Fruit fly (Drosophila melanogaster) whole organism, embryonic: ENCODE data around the gene scpr-A.
A peak's percentile ranks its signal among the peaks of the same experiment; 100 is the strongest.

Source experiments
- BEAF-32 ChIP-seq: fragments of 200-800 bp; sonication (Bioruptor generic); optimal IDR thresholded peaks from 3 replicates; lab custom pipeline; 2017; ENCODE audit warnings: missing biosample characterization, missing genetic modification characterization, mild to moderate bottlenecking, moderate library complexity, missing genetic modification reagents
- BtbVII ChIP-seq: fragments of 200-800 bp; sonication (Bioruptor generic); optimal IDR thresholded peaks from 3 replicates; lab custom pipeline; 2017; ENCODE audit warnings: missing biosample characterization, mild to moderate bottlenecking, missing genetic modification characterization
- CG10321 ChIP-seq: fragments of 200-800 bp; sonication (Bioruptor generic); IDR thresholded peaks from 2 replicates; pipeline ENCODE4 v1.3.6; 2022; ENCODE audit warnings: missing biosample characterization, missing genetic modification characterization
- CG10462 ChIP-seq: fragments of 200-800 bp; sonication (Bioruptor generic); optimal IDR thresholded peaks from 2 replicates; lab custom pipeline; 2016; ENCODE audit warnings: missing biosample characterization, missing genetic modification characterization
- CG10565 ChIP-seq: fragments of 200-800 bp; sonication (Bioruptor generic); optimal IDR thresholded peaks from 3 replicates; lab custom pipeline; 2016; ENCODE audit warnings: missing biosample characterization, mild to moderate bottlenecking, missing genetic modification characterization
- CG11560 ChIP-seq: fragments of 200-800 bp; sonication (Bioruptor generic); IDR thresholded peaks from 3 replicates; pipeline ENCODE4 v1.3.6; 2022; ENCODE audit warnings: missing biosample characterization, missing genetic modification characterization
- CG12071 ChIP-seq: fragments of 200-800 bp; sonication (Bioruptor generic); optimal IDR thresholded peaks from 3 replicates; lab custom pipeline; 2018; ENCODE audit warnings: missing biosample characterization, mild to moderate bottlenecking, missing genetic modification characterization
- CG12155 ChIP-seq: fragments of 200-800 bp; sonication (Bioruptor generic); optimal IDR thresholded peaks from 3 replicates; lab custom pipeline; 2016; ENCODE audit warnings: missing biosample characterization, missing genetic modification characterization
- CG15011 ChIP-seq: fragments of 200-800 bp; sonication (Bioruptor generic); optimal IDR thresholded peaks from 3 replicates; lab custom pipeline; 2018; ENCODE audit warnings: missing biosample characterization, mild to moderate bottlenecking, missing genetic modification characterization
- CG16813 ChIP-seq: fragments of 200-800 bp; sonication (Bioruptor generic); IDR thresholded peaks from 3 replicates; pipeline ENCODE4 v1.3.6; 2022; ENCODE audit warnings: missing biosample characterization, missing genetic modification characterization; ENCODE audit not compliant: partially characterized antibody
- CG16863 ChIP-seq: fragments of 200-800 bp; sonication (Bioruptor generic); optimal IDR thresholded peaks from 3 replicates; lab custom pipeline; 2016; ENCODE audit warnings: missing biosample characterization, missing genetic modification characterization
- CG17829 ChIP-seq: fragments of 200-800 bp; optimal IDR thresholded peaks from 2 replicates; lab custom pipeline; 2019; ENCODE audit warnings: missing biosample characterization, mild to moderate bottlenecking, missing genetic modification characterization, moderate library complexity
- CG17912 ChIP-seq: fragments of 200-800 bp; sonication (Bioruptor generic); optimal IDR thresholded peaks from 2 replicates; lab custom pipeline; 2018; ENCODE audit warnings: missing biosample characterization, mild to moderate bottlenecking, missing genetic modification characterization
- CG1792 ChIP-seq: fragments of 200-800 bp; sonication (Bioruptor generic); optimal IDR thresholded peaks from 2 replicates; lab custom pipeline; 2016; ENCODE audit warnings: missing biosample characterization, missing genetic modification characterization
- CG2678 ChIP-seq: fragments of 200-800 bp; sonication (Bioruptor generic); optimal IDR thresholded peaks from 3 replicates; lab custom pipeline; 2019; ENCODE audit warnings: missing biosample characterization, mild to moderate bottlenecking, missing genetic modification characterization, moderate library complexity
- CG30020 ChIP-seq: fragments of 200-800 bp; optimal IDR thresholded peaks from 2 replicates; lab custom pipeline; 2019; ENCODE audit warnings: missing biosample characterization, mild to moderate bottlenecking, missing genetic modification characterization, moderate library complexity
- CG30403 ChIP-seq: fragments of 200-800 bp; sonication (Bioruptor generic); optimal IDR thresholded peaks from 3 replicates; lab custom pipeline; 2016; ENCODE audit warnings: missing biosample characterization, missing genetic modification characterization
- CG30431 ChIP-seq: fragments of 200-800 bp; sonication (Bioruptor generic); optimal IDR thresholded peaks from 2 replicates; lab custom pipeline; 2017; ENCODE audit warnings: missing biosample characterization, missing genetic modification characterization
- CG34224 ChIP-seq: fragments of 200-800 bp; sonication (Bioruptor generic); IDR thresholded peaks from 3 replicates; pipeline ENCODE4 v1.3.6; 2022; ENCODE audit warnings: missing biosample characterization, missing genetic modification characterization; ENCODE audit not compliant: partially characterized antibody
- CG3726 ChIP-seq: fragments of 200-800 bp; sonication (Bioruptor generic); IDR thresholded peaks from 3 replicates; pipeline ENCODE4, ENCODE4 v1.3.6; 2022; ENCODE audit warnings: missing biosample characterization, missing genetic modification characterization
- CG6272 ChIP-seq: fragments of 200-800 bp; sonication (Bioruptor generic); IDR thresholded peaks from 2 replicates; pipeline ENCODE4 v1.3.6; 2022; ENCODE audit warnings: missing biosample characterization, missing genetic modification characterization
- CG6813 ChIP-seq: fragments of 200-800 bp; sonication (Bioruptor generic); optimal IDR thresholded peaks from 2 replicates; lab custom pipeline; 2017; ENCODE audit warnings: missing biosample characterization, missing genetic modification characterization, mild to moderate bottlenecking, moderate library complexity, missing genetic modification reagents
- CG7745 ChIP-seq: fragments of 200-800 bp; sonication (Bioruptor generic); optimal IDR thresholded peaks from 2 replicates; lab custom pipeline; 2018; ENCODE audit warnings: missing biosample characterization, mild to moderate bottlenecking, missing genetic modification characterization, moderate library complexity
- CG7786 ChIP-seq: fragments of 200-800 bp; sonication (Bioruptor generic); optimal IDR thresholded peaks from 2 replicates; lab custom pipeline; 2016; ENCODE audit warnings: missing biosample characterization, missing genetic modification characterization
- CG8089 ChIP-seq: fragments of 200-800 bp; sonication (Bioruptor generic); optimal IDR thresholded peaks from 3 replicates; lab custom pipeline; 2016; ENCODE audit warnings: missing biosample characterization, missing genetic modification characterization
- CG8765 ChIP-seq: fragments of 200-800 bp; sonication (Bioruptor generic); IDR thresholded peaks from 2 replicates; pipeline ENCODE4 v1.3.6; 2022; ENCODE audit warnings: missing biosample characterization, missing genetic modification characterization
- CG8944 ChIP-seq: fragments of 200-800 bp; sonication (Bioruptor generic); optimal IDR thresholded peaks from 3 replicates; lab custom pipeline; 2016; ENCODE audit warnings: missing biosample characterization, missing genetic modification characterization
- CG9797 ChIP-seq: fragments of 200-800 bp; sonication (Bioruptor generic); optimal IDR thresholded peaks from 3 replicates; lab custom pipeline; 2018; ENCODE audit warnings: missing biosample characterization, mild to moderate bottlenecking, missing genetic modification characterization
- Doc2 ChIP-seq: fragments of 200-800 bp; sonication (Bioruptor generic); IDR thresholded peaks from 2 replicates; pipeline ENCODE4 v1.3.6; 2022; ENCODE audit warnings: missing biosample characterization, missing genetic modification characterization
- Elba2 ChIP-seq: fragments of 200-800 bp; sonication (Bioruptor generic); optimal IDR thresholded peaks from 3 replicates; lab custom pipeline; 2016; ENCODE audit warnings: missing biosample characterization, missing genetic modification characterization
- Fer2 ChIP-seq: fragments of 200-800 bp; sonication (Bioruptor generic); optimal IDR thresholded peaks from 2 replicates; lab custom pipeline; 2018; ENCODE audit warnings: missing biosample characterization, mild to moderate bottlenecking, missing genetic modification characterization, moderate library complexity
- Hr3 ChIP-seq: fragments of 200-800 bp; sonication (Bioruptor generic); optimal IDR thresholded peaks from 3 replicates; lab custom pipeline; 2016; ENCODE audit warnings: missing biosample characterization, missing genetic modification characterization
- Jarid2 ChIP-seq: fragments of 200-800 bp; sonication (Bioruptor generic); optimal IDR thresholded peaks from 3 replicates; lab custom pipeline; 2017; ENCODE audit warnings: mild to moderate bottlenecking, missing biosample characterization, missing genetic modification reagents, missing genetic modification characterization
- NC2α ChIP-seq: fragments of 200-800 bp; sonication (Bioruptor generic); optimal IDR thresholded peaks from 2 replicates; lab custom pipeline; 2016; ENCODE audit warnings: missing biosample characterization, missing genetic modification characterization
- Sin3A ChIP-seq: fragments of >200 bp; optimal IDR thresholded peaks from 2 replicates; lab custom pipeline; 2018
- Six4 ChIP-seq: fragments of 200-800 bp; sonication (Bioruptor generic); optimal IDR thresholded peaks from 2 replicates; lab custom pipeline; 2016; ENCODE audit warnings: missing biosample characterization, missing genetic modification characterization
- Sry-β ChIP-seq: fragments of 200-800 bp; sonication (Bioruptor generic); optimal IDR thresholded peaks from 2 replicates; lab custom pipeline; 2018; ENCODE audit warnings: missing biosample characterization, mild to moderate bottlenecking, missing genetic modification characterization, moderate library complexity
- Xbp1 ChIP-seq: fragments of 200-800 bp; sonication (Bioruptor generic); optimal IDR thresholded peaks from 3 replicates; lab custom pipeline; 2016; ENCODE audit warnings: missing biosample characterization, mild to moderate bottlenecking, missing genetic modification characterization
- chm ChIP-seq: fragments of 200-800 bp; sonication (Bioruptor generic); IDR thresholded peaks from 2 replicates; pipeline ENCODE4 v1.3.6; 2022; ENCODE audit warnings: missing biosample characterization, missing genetic modification characterization
- crp ChIP-seq, 2 experiments: fragments of 200-800 bp; sonication (Bioruptor generic); optimal IDR thresholded peaks; 2 replicates in 1 of 2; 3 replicates in 1 of 2; lab custom pipeline; 2017; ENCODE audit warnings: missing biosample characterization in 2 of 2, missing genetic modification characterization in 2 of 2, mild to moderate bottlenecking in 1 of 2, moderate library complexity in 1 of 2
- dati ChIP-seq: fragments of 200-800 bp; sonication (Bioruptor generic); IDR thresholded peaks from 2 replicates; pipeline ENCODE4 v1.3.6; 2022; ENCODE audit warnings: missing biosample characterization, missing genetic modification characterization
- exex ChIP-seq: fragments of 200-800 bp; sonication (Bioruptor generic); optimal IDR thresholded peaks from 4 replicates; lab custom pipeline; 2018; ENCODE audit warnings: missing biosample characterization, mild to moderate bottlenecking, missing genetic modification characterization, moderate library complexity
- gsb ChIP-seq: fragments of 200-800 bp; sonication (Bioruptor generic); IDR thresholded peaks from 2 replicates; pipeline ENCODE4 v1.3.6; 2022; ENCODE audit warnings: missing biosample characterization, missing genetic modification characterization
- jumu ChIP-seq: fragments of 200-800 bp; sonication (Bioruptor generic); optimal IDR thresholded peaks from 3 replicates; lab custom pipeline; 2016; ENCODE audit warnings: missing biosample characterization, missing genetic modification characterization
- kah ChIP-seq: fragments of 200-800 bp; sonication (Bioruptor generic); optimal IDR thresholded peaks from 2 replicates; lab custom pipeline; 2018; ENCODE audit warnings: missing biosample characterization, mild to moderate bottlenecking, missing genetic modification characterization
- row ChIP-seq: fragments of 200-800 bp; sonication (Bioruptor generic); IDR thresholded peaks from 3 replicates; pipeline ENCODE4 v1.3.6; 2022; ENCODE audit warnings: missing biosample characterization, missing genetic modification characterization
- scrt ChIP-seq: fragments of 200-800 bp; sonication (Bioruptor generic); optimal IDR thresholded peaks from 2 replicates; lab custom pipeline; 2018; ENCODE audit warnings: missing biosample characterization, mild to moderate bottlenecking, missing genetic modification characterization, moderate library complexity
- sens-2 ChIP-seq: fragments of 200-800 bp; sonication (Bioruptor generic); IDR thresholded peaks from 2 replicates; pipeline ENCODE4 v1.3.6; 2022; ENCODE audit warnings: missing biosample characterization, missing genetic modification characterization
- sim ChIP-seq: fragments of 200-800 bp; sonication (Bioruptor generic); IDR thresholded peaks from 2 replicates; pipeline ENCODE4 v1.3.6; 2022; ENCODE audit warnings: missing biosample characterization, missing genetic modification characterization
- twi ChIP-seq: fragments of 200-800 bp; optimal IDR thresholded peaks from 2 replicates; lab custom pipeline; 2019; ENCODE audit warnings: missing biosample characterization, mild to moderate bottlenecking, missing genetic modification characterization, moderate library complexity
- usp ChIP-seq: fragments of >200 bp; optimal IDR thresholded peaks from 2 replicates; lab custom pipeline; 2017; ENCODE audit warnings: missing biosample characterization, missing genetic modification characterization
- zfh1 ChIP-seq: fragments of 200-800 bp; sonication (Bioruptor generic); IDR thresholded peaks from 3 replicates; pipeline ENCODE4 v1.3.6; 2022; ENCODE audit warnings: missing biosample characterization, missing genetic modification characterization

Gene scpr-A

DNA sequence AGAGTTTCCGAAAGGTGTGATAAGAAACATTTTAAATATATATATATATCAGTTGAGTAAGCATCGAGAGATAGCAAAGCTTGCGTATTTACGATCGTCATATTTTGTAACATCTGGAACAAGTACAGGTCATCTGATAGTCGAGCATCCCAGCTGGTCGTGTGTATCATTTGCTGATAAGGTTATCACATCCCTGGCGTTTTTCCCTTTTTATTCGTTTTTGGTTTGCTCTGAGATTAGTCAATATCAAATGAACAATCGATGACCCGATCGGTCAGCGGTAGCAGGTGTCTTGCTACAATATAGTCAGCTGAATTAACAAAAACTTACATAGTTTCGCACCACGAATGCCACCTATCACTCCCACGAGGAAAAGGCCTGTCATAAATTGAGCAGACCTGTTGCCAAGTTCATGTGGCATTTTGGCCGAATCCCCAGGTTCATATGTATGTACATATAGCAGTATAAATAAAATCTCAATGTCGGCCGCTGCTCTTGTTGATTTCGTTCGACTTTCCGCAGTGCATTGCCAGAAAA is 40.0 kb upstream of the scpr-A start (continued):
- no peak for TF ChIP-seq Fer2 (tag; lab: Kevin White, UChicago)
- no peak for TF ChIP-seq CG8089
- TF ChIP-seq CG8765 (GFP tag; lab: Robert Waterston, UW): no peak
- peak; percentile 9 for TF ChIP-seq BtbVII (GFP tag; lab: Kevin White, UChicago)
- TF ChIP-seq CG3726: no peak
- TF ChIP-seq NC2α (GFP tag; lab: Kevin White, UChicago): no peak
- peak; percentile 58; the same call in 1 of the 3 replicates for TF ChIP-seq zfh1
- peak; percentile 41 for TF ChIP-seq Hr3
- no peak for TF ChIP-seq CG6272 (GFP tag; lab: Robert Waterston, UW)
- no peak for TF ChIP-seq Doc2
- no peak for TF ChIP-seq CG12071
- peak; percentile 78 for TF ChIP-seq CG2678 (tag; lab: Kevin White, UChicago)
- TF ChIP-seq sens-2 (GFP tag; lab: Robert Waterston, UW): no peak
- peak; percentile 65 for TF ChIP-seq exex (tag; lab: Kevin White, UChicago)
- TF ChIP-seq CG17829 (tag; lab: Kevin White, UChicago): no peak
- TF ChIP-seq Elba2 (GFP tag; lab: Kevin White, UChicago): no peak
- no peak for TF ChIP-seq usp (GFP tag; lab: Kevin White, UChicago)
- no peak for TF ChIP-seq CG30020 (tag; lab: Kevin White, UChicago)
- TF ChIP-seq gsb (GFP tag; lab: Robert Waterston, UW): no peak
- no peak for TF ChIP-seq CG7786 (GFP tag; lab: Kevin White, UChicago)
- no peak for TF ChIP-seq CG34224 (GFP tag; lab: Robert Waterston, UW)
- TF ChIP-seq CG12155 (GFP tag; lab: Kevin White, UChicago): peak; percentile 42
- no peak for TF ChIP-seq CG8944 (GFP tag; lab: Kevin White, UChicago)
- TF ChIP-seq CG11560 (tag; lab: Robert Waterston, UW): no peak
- no peak for TF ChIP-seq CG10321 (GFP tag; lab: Robert Waterston, UW)
- no peak for TF ChIP-seq Sry-β (GFP tag; lab: Kevin White, UChicago)
- no peak for TF ChIP-seq chm (GFP tag; lab: Robert Waterston, UW)
- TF ChIP-seq row (GFP tag; lab: Robert Waterston, UW): peak; percentile 92
- TF ChIP-seq Jarid2 (GFP tag; lab: Kevin White, UChicago): no peak
- no peak for TF ChIP-seq CG9797 (GFP tag; lab: Kevin White, UChicago)
- no peak for TF ChIP-seq kah (GFP tag; lab: Kevin White, UChicago)
- no peak for TF ChIP-seq jumu (GFP tag; lab: Kevin White, UChicago)
- peak; percentile 7 for TF ChIP-seq CG15011 (GFP tag; lab: Kevin White, UChicago)
- no peak for TF ChIP-seq CG10565 (GFP tag; lab: Kevin White, UChicago)
- no peak for TF ChIP-seq BEAF-32
- TF ChIP-seq CG16863 (GFP tag; lab: Kevin White, UChicago): no peak
- TF ChIP-seq CG16813: no peak
- no peak for TF ChIP-seq CG17912 (GFP tag; lab: Kevin White, UChicago)
- peak; percentile 59 for TF ChIP-seq CG30403 (GFP tag; lab: Kevin White, UChicago)
- TF ChIP-seq twi: no peak
- peak; percentile 63 for TF ChIP-seq Xbp1 (GFP tag; lab: Kevin White, UChicago)
- TF ChIP-seq crp (GFP tag; optimal IDR thresholded peaks at IDR 0.05; lab: Kevin White, UChicago): no peak
- TF ChIP-seq sim (GFP tag; lab: Robert Waterston, UW): no peak
- TF ChIP-seq CG10462 (GFP tag; lab: Kevin White, UChicago): no peak
- peak; percentile 35 for TF ChIP-seq CG6813 (GFP tag; lab: Kevin White, UChicago)
- TF ChIP-seq CG7745 (tag; lab: Kevin White, UChicago): no peak
- no peak for TF ChIP-seq dati (GFP tag; lab: Robert Waterston, UW)
- no peak for TF ChIP-seq CG30431 (GFP tag; lab: Kevin White, UChicago)
- TF ChIP-seq Sin3A (lab: Kevin White, UChicago): no peak
- TF ChIP-seq CG1792: no peak
- peak; percentile 25 for TF ChIP-seq Six4
- TF ChIP-seq scrt (GFP tag; lab: Kevin White, UChicago): peak; percentile 63
